Fruit fly (Drosophila melanogaster) whole organism, pupa: ENCODE measurements around the gene CG13919.

ENCODE experiments used
- CG10348 ChIP-seq: fragments of 200-800 bp; sonication (Bioruptor generic); IDR thresholded peaks from 2 replicates; pipeline ENCODE4 v1.3.6; 2022; ENCODE audit warnings: missing biosample characterization, missing genetic modification characterization
- CG4496 ChIP-seq: fragments of 200-800 bp; sonication (Bioruptor generic); IDR thresholded peaks from 3 replicates; pipeline ENCODE4 v1.3.6; 2022; ENCODE audit warnings: missing biosample characterization, missing genetic modification characterization
- CG8159 ChIP-seq: fragments of 200-800 bp; sonication (Bioruptor generic); optimal IDR thresholded peaks from 3 replicates; lab custom pipeline; 2018; ENCODE audit warnings: missing biosample characterization, mild to moderate bottlenecking, missing genetic modification characterization, moderate library complexity
- Pif1A ChIP-seq: fragments of 200-800 bp; sonication (Bioruptor generic); optimal IDR thresholded peaks from 3 replicates; lab custom pipeline; 2016; ENCODE audit warnings: missing biosample characterization, missing genetic modification characterization

DNA sequence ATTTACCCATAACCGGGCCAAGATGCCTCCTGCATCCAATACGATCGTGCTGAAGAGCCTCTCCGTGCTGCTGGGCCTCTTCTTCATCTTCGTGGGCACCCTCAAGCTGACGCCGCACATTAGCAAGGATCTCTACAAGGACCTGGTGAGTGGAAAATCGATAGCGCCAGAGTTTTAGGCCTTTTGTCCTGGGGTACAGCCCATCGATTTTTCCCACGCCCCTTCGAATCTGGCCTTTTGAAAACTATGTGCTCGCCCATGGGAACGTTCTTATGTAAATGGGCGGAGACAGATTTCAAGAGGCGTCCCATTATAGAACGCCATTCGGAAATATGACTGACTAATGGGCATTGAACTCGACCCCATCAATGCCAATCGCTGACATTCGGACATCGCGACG, 4.1 kb downstream of the CG13919 start:
- TF ChIP-seq Pif1A (GFP tag; lab: Kevin White, UChicago) (no peak), CG4496 (GFP tag; lab: Robert Waterston, UW) (no peak), CG10348 (GFP tag; lab: Robert Waterston, UW) (no peak), CG8159 (tag; lab: Kevin White, UChicago) (no peak)
